Fruit fly (Drosophila melanogaster) whole organism, prepupa: ENCODE results near the gene Apl.

Source experiments
- CG10631 ChIP-seq: fragments of 200-800 bp; sonication (Bioruptor generic); optimal IDR thresholded peaks from 2 replicates; lab custom pipeline; 2016; ENCODE audit warnings: missing biosample characterization, missing genetic modification characterization
- CG10669 ChIP-seq: fragments of 200-800 bp; sonication (Bioruptor generic); optimal IDR thresholded peaks from 3 replicates; lab custom pipeline; 2018; ENCODE audit warnings: missing biosample characterization, mild to moderate bottlenecking, missing genetic modification characterization, moderate library complexity
- CG11762 ChIP-seq: fragments of 200-800 bp; sonication (Bioruptor generic); optimal IDR thresholded peaks from 3 replicates; lab custom pipeline; 2016; ENCODE audit warnings: missing biosample characterization, missing genetic modification characterization; ENCODE audit not compliant: insufficient read depth
- CG11902 ChIP-seq: fragments of 200-800 bp; sonication (Bioruptor generic); optimal IDR thresholded peaks from 3 replicates; lab custom pipeline; 2016; ENCODE audit warnings: missing biosample characterization, missing genetic modification characterization
- CG3032 ChIP-seq: fragments of 200-800 bp; optimal IDR thresholded peaks from 2 replicates; lab custom pipeline; 2019; ENCODE audit warnings: missing biosample characterization, mild to moderate bottlenecking, missing genetic modification characterization, moderate library complexity
- CG31627 ChIP-seq: fragments of 200-800 bp; sonication (Bioruptor generic); optimal IDR thresholded peaks from 3 replicates; lab custom pipeline; 2016; ENCODE audit warnings: missing biosample characterization, missing genetic modification characterization
- CG32006 ChIP-seq: fragments of 200-800 bp; sonication (Bioruptor generic); optimal IDR thresholded peaks from 3 replicates; lab custom pipeline; 2017; ENCODE audit warnings: missing biosample characterization, mild to moderate bottlenecking, missing genetic modification characterization
- CG34406 ChIP-seq: fragments of 200-800 bp; sonication (Bioruptor generic); optimal IDR thresholded peaks from 3 replicates; lab custom pipeline; 2016; ENCODE audit warnings: missing biosample characterization, missing genetic modification characterization
- CG3919 ChIP-seq: fragments of 200-800 bp; sonication (Bioruptor generic); optimal IDR thresholded peaks from 3 replicates; lab custom pipeline; 2016; ENCODE audit warnings: missing biosample characterization, missing genetic modification characterization
- CG6163 ChIP-seq: fragments of 200-800 bp; sonication (Bioruptor generic); IDR thresholded peaks from 3 replicates; pipeline ENCODE4 v1.3.6; 2022; ENCODE audit warnings: missing biosample characterization, missing genetic modification characterization
- CG6792 ChIP-seq: fragments of 200-800 bp; sonication (Bioruptor generic); optimal IDR thresholded peaks from 3 replicates; lab custom pipeline; 2016; ENCODE audit warnings: missing biosample characterization, missing genetic modification characterization
- CG6808 ChIP-seq: fragments of 200-800 bp; sonication (Bioruptor generic); optimal IDR thresholded peaks from 3 replicates; lab custom pipeline; 2017; ENCODE audit warnings: missing biosample characterization, missing genetic modification characterization, mild to moderate bottlenecking, moderate library complexity, missing genetic modification reagents
- CG6854 ChIP-seq: fragments of 200-800 bp; sonication (Bioruptor generic); optimal IDR thresholded peaks from 2 replicates; lab custom pipeline; 2017; ENCODE audit warnings: missing biosample characterization, mild to moderate bottlenecking, missing genetic modification characterization
- CG7368 ChIP-seq: fragments of 200-800 bp; sonication (Bioruptor generic); optimal IDR thresholded peaks from 3 replicates; lab custom pipeline; 2016; ENCODE audit warnings: missing biosample characterization, missing genetic modification characterization
- CG8632 ChIP-seq: fragments of 200-800 bp; sonication (Bioruptor generic); optimal IDR thresholded peaks from 3 replicates; lab custom pipeline; 2016; ENCODE audit warnings: missing biosample characterization, missing genetic modification characterization
- CG9139 ChIP-seq: fragments of 200-800 bp; sonication (Bioruptor generic); optimal IDR thresholded peaks from 3 replicates; lab custom pipeline; 2017; ENCODE audit warnings: missing biosample characterization, mild to moderate bottlenecking, missing genetic modification characterization
- Eip75B ChIP-seq: fragments of 200-800 bp; sonication (Bioruptor generic); optimal IDR thresholded peaks from 3 replicates; lab custom pipeline; 2016; ENCODE audit warnings: missing biosample characterization, missing genetic modification characterization
- Eip78C ChIP-seq: fragments of 200-800 bp; sonication (Bioruptor generic); peaks from one replicate; lab custom pipeline; 2016; ENCODE audit warnings: missing biosample characterization, missing genetic modification characterization
- Eip93F ChIP-seq: fragments of 200-800 bp; sonication (Bioruptor generic); optimal IDR thresholded peaks from 2 replicates; lab custom pipeline; 2016; ENCODE audit warnings: missing biosample characterization, mild to moderate bottlenecking, missing genetic modification characterization
- Ets21C ChIP-seq: fragments of 200-800 bp; sonication (Bioruptor generic); optimal IDR thresholded peaks from 3 replicates; lab custom pipeline; 2016; ENCODE audit warnings: missing biosample characterization, missing genetic modification characterization
- Ets96B ChIP-seq: fragments of 200-800 bp; optimal IDR thresholded peaks from 2 replicates; lab custom pipeline; 2019; ENCODE audit warnings: missing biosample characterization, mild to moderate bottlenecking, missing genetic modification characterization, moderate library complexity
- Gug ChIP-seq: fragments of 200-800 bp; sonication (Bioruptor generic); IDR thresholded peaks from 2 replicates; pipeline ENCODE4 v1.3.6; 2022; ENCODE audit warnings: missing biosample characterization, missing genetic modification characterization
- Hr39 ChIP-seq: fragments of 200-800 bp; sonication (Bioruptor generic); optimal IDR thresholded peaks from 2 replicates; lab custom pipeline; 2016; ENCODE audit warnings: missing biosample characterization, missing genetic modification characterization
- Hr4 ChIP-seq: fragments of 200-800 bp; sonication (Bioruptor generic); optimal IDR thresholded peaks from 3 replicates; lab custom pipeline; 2016; ENCODE audit warnings: missing biosample characterization, missing genetic modification characterization
- Lpt ChIP-seq: fragments of 200-800 bp; sonication (Bioruptor generic); optimal IDR thresholded peaks from 3 replicates; lab custom pipeline; 2016; ENCODE audit warnings: missing biosample characterization, missing genetic modification characterization
- Met ChIP-seq: fragments of 200-800 bp; sonication (Bioruptor generic); optimal IDR thresholded peaks from 3 replicates; lab custom pipeline; 2016; ENCODE audit warnings: missing biosample characterization, missing genetic modification characterization
- OdsH ChIP-seq: fragments of 200-800 bp; sonication (Bioruptor generic); optimal IDR thresholded peaks from 3 replicates; lab custom pipeline; 2016; ENCODE audit warnings: missing biosample characterization, missing genetic modification characterization
- Smox ChIP-seq: fragments of 200-800 bp; sonication (Bioruptor generic); optimal IDR thresholded peaks from 3 replicates; lab custom pipeline; 2016; ENCODE audit warnings: missing biosample characterization, missing genetic modification characterization
- Sox14 ChIP-seq: fragments of 200-800 bp; sonication (Bioruptor generic); optimal IDR thresholded peaks from 3 replicates; lab custom pipeline; 2016; ENCODE audit warnings: missing biosample characterization, missing genetic modification characterization
- Sox15 ChIP-seq: fragments of 200-800 bp; sonication (Bioruptor generic); optimal IDR thresholded peaks from 3 replicates; lab custom pipeline; 2016; ENCODE audit warnings: missing biosample characterization, missing genetic modification characterization
- achi ChIP-seq: fragments of 200-800 bp; sonication (Bioruptor generic); optimal IDR thresholded peaks from 3 replicates; lab custom pipeline; 2016; ENCODE audit warnings: missing biosample characterization, missing genetic modification characterization
- acj6 ChIP-seq: fragments of 200-800 bp; sonication (Bioruptor generic); optimal IDR thresholded peaks from 3 replicates; lab custom pipeline; 2016; ENCODE audit warnings: missing biosample characterization, missing genetic modification characterization
- dsx ChIP-seq: fragments of 200-800 bp; optimal IDR thresholded peaks from 3 replicates; lab custom pipeline; 2019; ENCODE audit warnings: missing biosample characterization, mild to moderate bottlenecking, missing genetic modification characterization, moderate library complexity; ENCODE audit not compliant: poor library complexity, severe bottlenecking
- eg ChIP-seq: fragments of 200-800 bp; sonication (Bioruptor generic); IDR thresholded peaks from 3 replicates; pipeline ENCODE4 v1.3.6; 2022; ENCODE audit warnings: missing biosample characterization, missing genetic modification characterization
- esn ChIP-seq: fragments of 200-800 bp; sonication (Bioruptor generic); optimal IDR thresholded peaks from 2 replicates; lab custom pipeline; 2016; ENCODE audit warnings: missing biosample characterization, mild to moderate bottlenecking, missing genetic modification characterization, moderate library complexity
- fkh ChIP-seq: fragments of 200-800 bp; sonication (Bioruptor generic); optimal IDR thresholded peaks from 3 replicates; lab custom pipeline; 2017; ENCODE audit warnings: missing biosample characterization, mild to moderate bottlenecking, missing genetic modification characterization, moderate library complexity
- lz ChIP-seq: fragments of 200-800 bp; sonication (Bioruptor generic); optimal IDR thresholded peaks from 3 replicates; lab custom pipeline; 2016; ENCODE audit warnings: missing biosample characterization, missing genetic modification characterization
- net ChIP-seq: fragments of 200-800 bp; sonication (Bioruptor generic); optimal IDR thresholded peaks from 3 replicates; lab custom pipeline; 2016; ENCODE audit warnings: missing biosample characterization, missing genetic modification characterization
- pdm3 ChIP-seq: fragments of 200-800 bp; sonication (Bioruptor generic); optimal IDR thresholded peaks from 3 replicates; lab custom pipeline; 2016; ENCODE audit warnings: missing biosample characterization, missing genetic modification characterization
- salr ChIP-seq, 2 experiments: fragments of 200-800 bp; sonication (Bioruptor generic); optimal IDR thresholded peaks; 3 replicates each; lab custom pipeline; 2016 to 2018; ENCODE audit warnings: missing biosample characterization in 2 of 2, missing genetic modification characterization in 2 of 2, mild to moderate bottlenecking in 1 of 2
- spab ChIP-seq: fragments of 200-800 bp; sonication (Bioruptor generic); optimal IDR thresholded peaks from 2 replicates; lab custom pipeline; 2017; ENCODE audit warnings: missing biosample characterization, mild to moderate bottlenecking, missing genetic modification characterization, missing genetic modification reagents
- ss ChIP-seq, 2 experiments: fragments of 200-800 bp; sonication (Bioruptor generic); optimal IDR thresholded peaks; 2 replicates in 1 of 2; 3 replicates in 1 of 2; lab custom pipeline; 2017 to 2018; ENCODE audit warnings: mild to moderate bottlenecking in 2 of 2, missing biosample characterization in 2 of 2, missing genetic modification characterization in 2 of 2, moderate library complexity in 1 of 2
- svp ChIP-seq: fragments of 200-800 bp; sonication (Bioruptor generic); peaks from one replicate; lab custom pipeline; 2016; ENCODE audit warnings: missing biosample characterization, missing genetic modification characterization
- topi ChIP-seq: fragments of 200-800 bp; sonication (Bioruptor generic); optimal IDR thresholded peaks from 3 replicates; lab custom pipeline; 2016; ENCODE audit warnings: missing biosample characterization, missing genetic modification characterization

The Apl gene

DNA sequence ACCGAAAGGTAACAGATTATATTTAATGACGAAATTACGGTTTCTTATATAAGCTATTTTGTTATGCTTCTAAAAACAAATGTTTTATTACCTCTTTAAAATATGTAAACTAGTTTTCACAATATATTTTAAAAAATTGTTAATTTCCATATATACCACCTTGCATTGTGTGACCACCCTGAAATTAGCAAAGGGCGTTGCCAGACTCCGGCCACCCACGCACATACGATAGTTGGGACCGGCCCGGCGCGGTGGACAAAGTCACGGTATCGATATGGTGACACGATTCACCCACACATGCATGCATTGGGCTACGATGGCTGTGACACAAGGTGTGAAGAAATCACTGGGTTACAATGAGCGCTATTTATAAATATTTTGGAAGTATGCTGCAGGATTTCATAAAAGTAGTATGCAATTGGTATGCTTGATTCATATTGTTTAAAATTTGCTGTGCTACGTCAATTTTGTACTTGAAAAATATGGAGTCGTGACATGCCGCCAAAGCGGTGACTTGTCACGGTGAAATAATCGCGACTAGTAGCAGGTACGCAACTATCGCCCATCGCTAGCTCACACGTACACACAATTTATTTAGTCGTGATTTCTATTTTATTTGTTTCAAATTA lies 6.9 kb upstream of the Apl start (continued):
- no peak for TF ChIP-seq CG6854
- TF ChIP-seq Gug (GFP tag; lab: Robert Waterston, UW) = no peak
- peak; percentile 55 for TF ChIP-seq OdsH (GFP tag; lab: Kevin White, UChicago)
- no peak for TF ChIP-seq spab (GFP tag; lab: Kevin White, UChicago)
- TF ChIP-seq Eip75B (GFP tag; lab: Kevin White, UChicago) = peak; percentile 32
- no peak for TF ChIP-seq CG7368 (GFP tag; lab: Kevin White, UChicago)
- TF ChIP-seq Met = no peak
- peak; percentile 53 for TF ChIP-seq fkh
- TF ChIP-seq CG31627 (GFP tag; lab: Kevin White, UChicago) = peak; percentile 61
- TF ChIP-seq CG32006 = no peak
- TF ChIP-seq CG10669 (GFP tag; lab: Kevin White, UChicago) = no peak
- TF ChIP-seq, all 60 proteins: peak for 25

DNA sequence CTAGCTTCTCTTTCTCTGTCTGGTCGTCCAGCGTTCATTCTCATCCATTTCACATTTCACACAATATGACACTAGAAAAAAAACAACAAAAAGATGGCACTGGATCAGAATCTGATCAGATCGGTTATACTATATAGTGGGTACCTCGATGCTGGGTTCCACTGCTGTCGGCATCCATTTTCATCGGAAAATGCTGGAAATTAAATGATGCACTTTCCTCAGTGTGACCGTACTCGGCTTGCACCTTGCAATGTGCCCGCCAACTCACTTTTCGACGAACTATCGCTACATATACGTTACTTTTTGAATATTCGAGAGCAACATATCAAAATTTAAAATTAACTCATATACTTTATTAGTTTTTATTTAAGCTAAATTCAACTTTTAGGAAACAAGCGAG lies 4.1 kb upstream of the Apl start, which contains the start of gene tra:
TSS of gene tra (minus strand) at position 191 of the 400 bp plus-strand sequence.
- no peak for TF ChIP-seq CG6792 (GFP tag; lab: Kevin White, UChicago)
- peak; percentile 69 for TF ChIP-seq Eip78C (GFP tag; lab: Kevin White, UChicago)

DNA sequence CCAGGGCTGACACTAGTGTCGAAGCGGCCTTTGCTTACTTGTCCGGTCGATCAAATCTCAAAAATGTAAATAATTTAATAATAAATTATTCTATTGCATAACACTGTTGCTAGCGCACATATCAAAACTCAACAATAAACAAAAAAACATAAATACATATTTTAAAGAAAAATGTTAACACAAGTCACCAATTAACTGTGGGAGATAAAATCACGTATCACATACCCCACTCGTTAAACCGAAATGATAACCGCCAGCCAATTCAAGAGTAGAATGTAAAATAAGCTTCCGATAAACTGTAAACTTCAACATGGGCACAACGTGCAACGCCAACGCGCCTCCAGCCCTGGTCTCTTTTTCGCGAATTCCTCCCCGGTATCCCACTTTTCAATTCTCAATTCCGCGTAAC lies 7.8 kb downstream of the Apl start, which contains the start of gene Arts:
TSS of gene Arts (plus strand) at position 116 of the 409 bp plus-strand sequence.
- TF ChIP-seq OdsH (GFP tag; lab: Kevin White, UChicago) (peak; percentile 20), Hr4 (GFP tag; lab: Kevin White, UChicago) (peak; percentile 30), lz (GFP tag; lab: Kevin White, UChicago) (peak; percentile 13), Gug (GFP tag; lab: Robert Waterston, UW) (no peak), eg (no peak), CG3032 (tag; lab: Kevin White, UChicago) (peak; percentile 40), esn (peak; percentile 41), CG6808 (peak; percentile 59), Sox14 (GFP tag; lab: Kevin White, UChicago) (peak; percentile 6), CG11902 (no peak), net (GFP tag; lab: Kevin White, UChicago) (no peak), Eip93F (GFP tag; lab: Kevin White, UChicago) (peak; percentile 34), Lpt (no peak), CG9139 (GFP tag; lab: Kevin White, UChicago) (no peak), Ets96B (tag; lab: Kevin White, UChicago) (peak; percentile 13), dsx (GFP tag; lab: Kevin White, UChicago) (no peak), topi (GFP tag; lab: Kevin White, UChicago) (peak; percentile 18), Ets21C (GFP tag; lab: Kevin White, UChicago) (no peak), CG11762 (GFP tag; lab: Kevin White, UChicago) (no peak), salr (GFP tag; optimal IDR thresholded peaks at IDR 0.05; lab: Kevin White, UChicago) (no peak), CG31627 (GFP tag; lab: Kevin White, UChicago) (peak; percentile 26), svp (GFP tag; lab: Kevin White, UChicago) (peak; percentile 74), acj6 (GFP tag; lab: Kevin White, UChicago) (peak; percentile 44), CG6163 (GFP tag; lab: Robert Waterston, UW) (no peak), CG6792 (GFP tag; lab: Kevin White, UChicago) (peak; percentile 17), fkh (peak; percentile 34), CG3919 (GFP tag; lab: Kevin White, UChicago) (peak; percentile 31), CG6854 (no peak), Met (peak; percentile 25), Sox15 (GFP tag; lab: Kevin White, UChicago) (no peak), Smox (GFP tag; lab: Kevin White, UChicago) (peak; percentile 0), CG8632 (GFP tag; lab: Kevin White, UChicago) (no peak), CG10631 (peak; percentile 48), ss (GFP tag; optimal IDR thresholded peaks at IDR 0.05; lab: Kevin White, UChicago) (peak in 1 of 2 experiments; percentile 49), pdm3 (GFP tag; lab: Kevin White, UChicago) (peak; percentile 25), Eip78C (GFP tag; lab: Kevin White, UChicago) (peak; percentile 57), achi (GFP tag; lab: Kevin White, UChicago) (peak; percentile 38), CG32006 (peak; percentile 40), CG34406 (peak; percentile 7), Hr39 (peak; percentile 5)
